Worm (Caenorhabditis elegans) whole organism, early embryonic: ENCODE results near the gene srx-41.
"Not testable (repeated sequence)": the region's sequence is repeated elsewhere in the genome, so short reads cannot be mapped to it uniquely, and the experiment has no call there.

Experiments
- B0310.2 ChIP-seq: sonication (generic microtip); optimal IDR thresholded peaks from 2 replicates; lab custom pipeline; 2016; ENCODE audit warnings: mild to moderate bottlenecking, missing genetic modification characterization, missing compliant biosample characterization
- F13C5.2 ChIP-seq: sonication (generic microtip); optimal IDR thresholded peaks from 2 replicates; lab custom pipeline; 2017; ENCODE audit warnings: mild to moderate bottlenecking, missing genetic modification characterization, inconsistent platforms, missing compliant biosample characterization
- aly-1 ChIP-seq: sonication (generic microtip); optimal IDR thresholded peaks from 2 replicates; lab custom pipeline; 2016; ENCODE audit warnings: missing genetic modification characterization, missing compliant biosample characterization
- ama-1 ChIP-seq: fragments of 150-350 bp; optimal IDR thresholded peaks from 2 replicates; lab custom pipeline; 2014
- ceh-13 ChIP-seq: fragments of 200-800 bp; sonication (Bioruptor generic); optimal IDR thresholded peaks from 2 replicates; lab custom pipeline; 2018; ENCODE audit warnings: mild to moderate bottlenecking, missing genetic modification characterization, missing compliant biosample characterization
- ceh-36 ChIP-seq: sonication (generic microtip); optimal IDR thresholded peaks from 2 replicates; lab custom pipeline; 2016; ENCODE audit warnings: missing genetic modification characterization, inconsistent platforms, missing compliant biosample characterization
- ets-7 ChIP-seq: sonication (generic microtip); optimal IDR thresholded peaks from 2 replicates; lab custom pipeline; 2016; ENCODE audit warnings: missing genotype, missing genetic modification characterization, missing compliant biosample characterization
- flt-1 ChIP-seq: fragments of 200-800 bp; sonication (Bioruptor generic); IDR thresholded peaks from 2 replicates; pipeline ENCODE4 v1.3.6; 2022; ENCODE audit warnings: missing genetic modification characterization, missing compliant biosample characterization
- hmbx-1 ChIP-seq: sonication (generic microtip); optimal IDR thresholded peaks from 2 replicates; lab custom pipeline; 2016; ENCODE audit warnings: mild to moderate bottlenecking, missing genetic modification characterization, missing compliant biosample characterization
- hmg-4 ChIP-seq: fragments of 200-800 bp; sonication (Bioruptor generic); optimal IDR thresholded peaks from 2 replicates; lab custom pipeline; 2018; ENCODE audit warnings: mild to moderate bottlenecking, missing genetic modification characterization, missing compliant biosample characterization
- hnd-1 ChIP-seq: sonication (generic microtip); optimal IDR thresholded peaks from 2 replicates; lab custom pipeline; 2016; ENCODE audit warnings: missing genetic modification characterization, missing compliant biosample characterization
- pes-1 ChIP-seq: fragments of 200-800 bp; sonication (Bioruptor generic); IDR thresholded peaks from 2 replicates; pipeline ENCODE4 v1.3.6; 2022; ENCODE audit warnings: missing genetic modification reagents, missing genetic modification characterization, missing compliant biosample characterization
- scrt-1 ChIP-seq: fragments of 200-800 bp; sonication (Bioruptor generic); IDR thresholded peaks from 2 replicates; pipeline ENCODE4 v1.3.6; 2022; ENCODE audit warnings: missing genetic modification characterization, missing compliant biosample characterization
- sea-1 ChIP-seq: fragments of 200-800 bp; sonication (Bioruptor generic); conservative IDR thresholded peaks from 2 replicates; pipeline ENCODE4 v1.3.6; 2022; ENCODE audit warnings: missing genetic modification characterization, missing compliant biosample characterization
- tbx-11 ChIP-seq: fragments of 200-800 bp; sonication (Bioruptor generic); IDR thresholded peaks from 2 replicates; pipeline ENCODE4 v1.3.6; 2022; ENCODE audit warnings: missing genetic modification characterization, missing compliant biosample characterization
- tbx-37 ChIP-seq: fragments of 200-800 bp; sonication (Bioruptor generic); conservative IDR thresholded peaks from 2 replicates; pipeline ENCODE4 v1.3.6; 2022; ENCODE audit warnings: missing genetic modification reagents, missing genetic modification characterization, missing compliant biosample characterization
- tra-4 ChIP-seq: sonication (generic microtip); optimal IDR thresholded peaks from 2 replicates; lab custom pipeline; 2017; ENCODE audit warnings: missing genetic modification characterization, missing compliant biosample characterization

Gene srx-41

DNA sequence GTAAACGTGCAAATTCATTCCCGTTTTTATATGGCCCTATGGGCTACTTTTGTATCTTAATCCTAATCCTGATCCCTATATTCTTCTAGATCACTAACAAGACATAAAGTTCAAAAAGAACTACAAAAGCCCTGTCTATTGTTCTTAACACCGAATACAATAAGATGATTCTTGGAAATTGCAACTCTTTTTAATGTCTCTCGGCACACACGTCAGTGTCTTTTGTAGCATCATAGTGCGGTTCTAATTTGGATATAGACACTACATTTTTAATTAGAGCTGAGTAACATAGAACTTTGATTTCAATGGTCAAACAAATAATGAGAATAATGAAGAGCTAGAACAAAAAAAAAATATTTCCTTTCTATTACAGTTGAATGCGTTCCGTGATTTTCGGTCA lies 2.9 kb upstream of the srx-41 start:
- TF ChIP-seq tbx-37 (GFP tag; lab: Robert Waterston, UW): no peak
- TF ChIP-seq tbx-11: no peak
- TF ChIP-seq pes-1 (GFP tag; lab: Robert Waterston, UW): no peak
- no peak for TF ChIP-seq aly-1 (tag; lab: Kevin White, UChicago)
- no peak for TF ChIP-seq ama-1 (lab: Kevin White, UChicago)

DNA sequence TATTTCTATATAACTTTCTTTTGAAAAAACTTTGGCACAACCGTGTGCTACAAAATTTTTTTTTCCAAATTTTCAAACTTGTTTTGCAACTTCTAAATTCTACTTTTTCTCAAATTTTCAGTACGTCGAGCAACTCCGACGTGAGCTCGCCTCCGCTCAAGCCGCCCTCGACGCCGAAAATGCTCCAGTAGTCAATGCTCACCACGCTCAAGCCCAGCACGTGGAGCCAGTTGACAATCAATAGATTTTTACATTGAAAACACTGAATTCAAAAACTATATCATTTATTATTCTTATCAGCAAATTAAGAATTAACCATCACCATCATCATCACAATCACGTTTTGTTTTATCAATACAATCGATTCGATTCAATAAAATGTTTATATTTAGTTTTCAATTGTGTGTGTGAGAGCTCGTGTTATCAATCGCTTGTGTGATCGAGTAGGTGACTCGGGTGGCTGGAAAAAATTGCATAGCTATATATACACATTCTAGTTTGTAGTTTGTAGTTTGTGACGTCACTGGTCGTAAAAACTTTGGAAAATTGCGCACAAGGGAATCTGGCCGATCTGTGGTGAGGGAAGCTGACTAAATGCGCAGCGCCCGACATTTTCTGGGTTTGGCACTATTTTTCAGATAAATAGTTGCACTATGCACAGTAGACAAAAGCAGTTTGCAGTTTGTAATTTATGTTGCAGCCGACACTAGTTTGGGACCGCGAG lies 2.5 kb downstream of the srx-41 start:
- no peak for TF ChIP-seq ets-7 (tag; lab: Kevin White, UChicago)
- no peak for TF ChIP-seq hnd-1
- no peak for TF ChIP-seq hmg-4 (GFP tag; lab: Kevin White, UChicago)
- TF ChIP-seq pes-1 (GFP tag; lab: Robert Waterston, UW): no peak

DNA sequence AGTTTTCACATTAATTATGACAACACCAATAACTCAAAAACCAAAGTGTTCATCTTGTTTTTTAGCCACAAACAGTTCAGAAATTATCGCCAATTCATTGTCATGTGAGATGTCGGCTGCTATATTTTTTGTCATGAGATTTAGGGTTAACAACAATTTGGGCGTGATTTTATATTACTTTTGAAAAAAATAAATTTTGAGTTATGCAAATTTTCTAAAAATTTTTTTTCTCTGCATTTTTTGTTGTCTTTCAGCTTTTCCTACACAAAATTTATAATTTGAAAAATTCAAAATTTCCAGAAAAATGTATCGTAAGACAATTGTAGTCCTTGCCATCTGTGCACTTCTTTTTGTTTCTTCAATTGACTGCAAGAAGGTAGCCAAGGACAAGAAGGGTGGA lies 3.9 kb downstream of the srx-41 start, which contains the start of gene F59B1.2:
TSS of gene F59B1.2 (plus strand) at position 301 of the 400 bp plus-strand sequence.
- TF ChIP-seq flt-1 (GFP tag; lab: Robert Waterston, UW) (no peak), aly-1 (tag; lab: Kevin White, UChicago) (no peak), scrt-1 (no peak), ceh-36 (tag; lab: Kevin White, UChicago) (no peak), sea-1 (GFP tag; lab: Robert Waterston, UW) (no peak), ceh-13 (no peak), tbx-11 (no peak), ets-7 (tag; lab: Kevin White, UChicago) (no peak), B0310.2 (no peak)

DNA sequence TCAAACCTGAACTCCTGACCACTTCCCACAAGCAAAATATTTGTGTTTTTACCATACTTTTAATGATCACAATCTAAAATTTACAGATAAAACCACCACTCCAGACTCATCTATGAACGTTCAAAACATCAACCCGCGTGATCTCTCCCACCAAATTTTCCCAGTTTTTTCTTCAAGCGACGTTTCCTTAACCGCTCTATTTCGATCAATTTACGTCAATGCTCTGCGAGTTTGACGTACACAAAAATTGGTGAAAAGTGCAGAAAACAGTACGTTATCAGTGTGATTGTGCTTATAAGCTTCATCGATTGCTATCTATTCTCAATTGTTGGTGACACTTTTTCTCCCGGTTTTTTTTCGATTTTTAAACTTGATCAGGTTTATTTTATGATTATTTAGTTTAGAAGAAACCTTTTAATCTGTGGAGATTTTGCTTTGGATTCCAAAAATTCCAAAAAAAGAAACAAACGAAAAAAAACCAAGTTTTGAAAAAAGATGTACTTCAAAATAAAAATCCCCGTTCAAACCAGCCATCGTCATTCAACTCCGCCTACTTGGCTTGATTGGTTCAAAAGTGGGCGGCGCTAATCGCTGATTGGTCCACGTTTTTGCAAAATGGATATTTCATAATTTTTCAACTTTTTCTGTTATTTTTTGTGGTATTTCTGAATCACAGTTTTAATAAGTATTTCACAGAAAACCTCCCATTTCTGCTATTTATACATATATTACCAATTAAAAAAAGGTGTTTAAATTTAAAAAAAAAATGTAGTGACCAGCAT lies 4.5 kb downstream of the srx-41 start:
- TF ChIP-seq F13C5.2 (tag; lab: Kevin White, UChicago) (no peak), B0310.2 (no peak), aly-1 (tag; lab: Kevin White, UChicago) (no peak)

DNA sequence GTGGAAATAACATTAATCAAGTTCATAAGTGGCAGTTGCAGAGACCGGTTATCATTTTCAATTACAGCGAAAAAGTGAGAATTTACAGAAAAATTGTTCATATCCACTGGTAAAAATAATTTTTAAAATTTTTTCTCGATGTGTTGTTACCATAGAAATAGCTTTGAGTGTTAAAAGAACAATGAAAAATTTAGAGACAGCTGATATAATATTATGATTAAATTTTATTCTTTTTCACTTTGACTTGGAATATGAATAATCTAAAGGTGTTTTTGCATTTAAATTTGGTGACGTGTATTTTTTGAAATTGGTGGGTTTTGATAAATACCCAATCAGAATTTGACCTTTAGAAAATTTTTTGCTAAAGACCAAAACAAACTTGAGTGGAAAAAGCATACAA lies 5.4 kb downstream of the srx-41 start, which contains the start of gene F59B1.6:
TSS of gene F59B1.6 (minus strand) at position 101 of the 400 bp plus-strand sequence.
- TF ChIP-seq tra-4 (tag; lab: Kevin White, UChicago) (no peak), hmg-4 (GFP tag; lab: Kevin White, UChicago) (no peak), tbx-11 (no peak), ceh-13 (no peak), F13C5.2 (tag; lab: Kevin White, UChicago) (no peak), sea-1 (GFP tag; lab: Robert Waterston, UW) (no peak), pes-1 (GFP tag; lab: Robert Waterston, UW) (no peak), aly-1 (tag; lab: Kevin White, UChicago) (no peak), ama-1 (lab: Kevin White, UChicago) (no peak), hmbx-1 (tag; lab: Kevin White, UChicago) (no peak), tbx-37 (GFP tag; lab: Robert Waterston, UW) (no peak), scrt-1 (no peak)

DNA sequence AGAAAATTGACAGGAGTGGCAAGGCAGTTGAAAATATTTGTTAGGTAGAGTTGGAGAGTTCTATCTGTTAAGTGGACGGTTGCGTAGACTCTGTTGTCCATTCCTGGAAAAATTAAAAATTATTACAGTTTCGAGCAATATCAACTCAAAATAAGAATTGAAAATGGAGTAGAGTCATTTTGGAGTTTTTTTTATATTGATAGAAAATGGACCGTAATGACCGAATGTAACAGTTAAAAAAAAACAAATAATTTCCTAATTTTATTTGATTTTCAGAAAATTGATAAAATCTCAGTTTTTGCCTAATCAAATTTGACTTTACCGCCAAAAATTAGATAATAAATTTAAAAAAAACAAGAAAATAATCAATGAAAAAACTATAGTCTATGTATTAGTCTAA lies 10.0 kb downstream of the srx-41 start, which contains the start of gene F59B1.4:
TSS of gene F59B1.4 (minus strand) at position 101 of the 400 bp plus-strand sequence.
- TF ChIP-seq ceh-36 (tag; lab: Kevin White, UChicago) (no peak), ama-1 (lab: Kevin White, UChicago) (no peak), B0310.2 (no peak), F13C5.2 (tag; lab: Kevin White, UChicago) (no peak), ceh-13 (no peak), flt-1 (GFP tag; lab: Robert Waterston, UW) (no peak)

DNA sequence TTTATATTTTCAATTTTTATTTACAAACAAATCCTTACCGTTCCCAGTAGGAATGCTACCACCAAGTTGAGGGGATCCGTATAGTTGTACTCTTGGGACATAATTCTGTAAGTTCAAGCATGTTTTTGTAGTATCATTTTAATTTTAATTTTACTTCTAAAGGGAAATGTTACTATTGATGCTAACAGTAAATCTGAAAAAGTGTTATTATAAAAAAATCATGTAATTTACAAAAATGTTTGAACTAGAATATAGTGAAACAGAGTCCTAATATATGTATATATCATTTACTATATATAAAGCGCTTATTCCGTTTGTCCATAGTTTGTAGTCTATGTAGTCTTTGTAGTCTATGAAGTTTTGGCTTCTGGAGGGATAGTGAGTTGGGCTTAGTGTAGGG lies 16.4 kb downstream of the srx-41 start, which contains the start of gene srx-93:
TSS of gene srx-93 (minus strand) at position 101 of the 400 bp plus-strand sequence.
- not testable (repeated sequence) for TF ChIP-seq scrt-1; hmg-4 (GFP tag; lab: Kevin White, UChicago); pes-1 (GFP tag; lab: Robert Waterston, UW)

DNA sequence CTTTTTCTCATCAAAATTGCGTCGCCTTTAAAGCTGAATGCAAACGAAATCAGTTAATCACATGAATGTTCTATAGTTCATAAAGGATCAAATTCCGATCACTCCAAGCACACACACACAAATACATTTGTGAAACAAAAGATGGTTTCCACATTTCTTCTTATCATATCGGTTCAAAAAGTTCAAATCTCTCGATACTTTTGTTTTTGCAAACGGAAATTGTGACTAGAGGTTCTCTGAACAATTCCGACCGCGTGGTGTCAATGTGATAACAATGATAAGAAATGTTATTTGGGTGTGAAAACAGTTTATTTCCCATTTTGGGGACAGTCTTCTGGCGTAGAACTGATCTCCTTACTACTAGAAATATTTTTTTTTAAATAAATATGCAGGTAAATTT lies 20.1 kb downstream of the srx-41 start:
- no peak for TF ChIP-seq F13C5.2 (tag; lab: Kevin White, UChicago)
- no peak for TF ChIP-seq ceh-36 (tag; lab: Kevin White, UChicago)
- no peak for TF ChIP-seq scrt-1
- no peak for TF ChIP-seq hnd-1
- no peak for TF ChIP-seq sea-1 (GFP tag; lab: Robert Waterston, UW)

DNA sequence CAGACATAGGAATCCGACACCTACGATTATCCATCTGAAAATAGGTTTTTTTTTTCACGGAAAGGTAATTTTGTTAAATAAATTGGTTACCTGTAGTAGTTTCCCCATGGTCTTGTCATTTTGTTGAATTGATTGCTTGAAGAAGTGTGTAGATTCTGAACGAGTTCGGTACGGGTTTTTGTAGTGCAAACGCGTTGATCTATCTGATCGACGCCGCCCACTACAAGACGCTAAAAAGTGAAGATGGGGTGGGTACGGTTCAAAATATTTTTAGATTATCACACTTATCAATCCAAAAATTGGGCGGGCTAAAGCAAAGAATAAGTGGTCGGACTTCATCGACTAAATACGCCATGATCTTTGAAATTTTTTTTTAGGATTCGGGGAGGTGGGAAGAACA lies 22.6 kb downstream of the srx-41 start, which contains the start of gene T22F3.11:
TSS of gene T22F3.11 (minus strand) at position 157 of the 400 bp plus-strand sequence.
- TF ChIP-seq ceh-36 (tag; lab: Kevin White, UChicago) (no peak), aly-1 (tag; lab: Kevin White, UChicago) (no peak), F13C5.2 (tag; lab: Kevin White, UChicago) (no peak), hnd-1 (no peak), tbx-37 (GFP tag; lab: Robert Waterston, UW) (no peak)
